Worm (Caenorhabditis elegans) whole organism, mixed stage, embryonic: ENCODE measurements around the gene grl-14.
A peak's percentile ranks its signal among the peaks of the same experiment; 100 is the strongest.

Experiments used
- M03D4.4 ChIP-seq: sonication (generic microtip); optimal IDR thresholded peaks from 2 replicates; lab custom pipeline; 2017; ENCODE audit warnings: mild to moderate bottlenecking, missing genetic modification characterization, missing compliant biosample characterization
- bed-3 ChIP-seq: fragments of 200-800 bp; sonication (Bioruptor generic); optimal IDR thresholded peaks from 3 replicates; lab custom pipeline; 2018; ENCODE audit warnings: mild to moderate bottlenecking, missing genetic modification characterization, moderate library complexity, missing compliant biosample characterization
- ceh-39 ChIP-seq: fragments of 150-350 bp; optimal IDR thresholded peaks from 2 replicates; lab custom pipeline; 2014; ENCODE audit warnings: missing biosample characterization, missing genetic modification characterization
- ceh-43 ChIP-seq: fragments of 200-800 bp; sonication (Bioruptor generic); optimal IDR thresholded peaks from 2 replicates; lab custom pipeline; 2018; ENCODE audit warnings: mild to moderate bottlenecking, missing genetic modification characterization, moderate library complexity, missing compliant biosample characterization
- ceh-83 ChIP-seq: fragments of 200-800 bp; sonication (Bioruptor generic); optimal IDR thresholded peaks from 2 replicates; lab custom pipeline; 2018; ENCODE audit warnings: mild to moderate bottlenecking, missing genetic modification characterization, missing compliant biosample characterization
- ces-1 ChIP-seq: fragments of 150-350 bp; optimal IDR thresholded peaks from 2 replicates; lab custom pipeline; 2014; ENCODE audit warnings: missing biosample characterization, missing genetic modification reagents, missing genetic modification characterization
- cnd-1 ChIP-seq: fragments of 200-800 bp; sonication (Bioruptor generic); optimal IDR thresholded peaks from 2 replicates; lab custom pipeline; 2018; ENCODE audit warnings: mild to moderate bottlenecking, missing genetic modification characterization, missing compliant biosample characterization
- drap-1 ChIP-seq: fragments of 200-800 bp; sonication (Bioruptor generic); optimal IDR thresholded peaks from 3 replicates; lab custom pipeline; 2018; ENCODE audit warnings: mild to moderate bottlenecking, missing genetic modification characterization, missing compliant biosample characterization
- elt-3 ChIP-seq: fragments of 150-350 bp; optimal IDR thresholded peaks from 2 replicates; lab custom pipeline; 2014; ENCODE audit warnings: missing biosample characterization, missing genetic modification characterization
- flh-1 ChIP-seq: fragments of 200-800 bp; sonication (Bioruptor generic); optimal IDR thresholded peaks from 2 replicates; lab custom pipeline; 2018; ENCODE audit warnings: mild to moderate bottlenecking, missing genetic modification characterization, moderate library complexity, missing compliant biosample characterization
- ham-2 ChIP-seq: fragments of 200-800 bp; sonication (Bioruptor generic); optimal IDR thresholded peaks from 2 replicates; lab custom pipeline; 2018; ENCODE audit warnings: mild to moderate bottlenecking, missing genetic modification characterization, missing compliant biosample characterization
- lin-13 ChIP-seq: fragments of 150-350 bp; optimal IDR thresholded peaks from 2 replicates; lab custom pipeline; 2014; ENCODE audit warnings: missing biosample characterization, missing genetic modification characterization
- lin-32 ChIP-seq: fragments of 200-800 bp; sonication (Bioruptor generic); optimal IDR thresholded peaks from 2 replicates; lab custom pipeline; 2018; ENCODE audit warnings: mild to moderate bottlenecking, missing genetic modification characterization, missing compliant biosample characterization
- lsy-2 ChIP-seq: fragments of 150-350 bp; optimal IDR thresholded peaks from 2 replicates; lab custom pipeline; 2014; ENCODE audit warnings: missing biosample characterization, missing genetic modification characterization
- mab-5 ChIP-seq: fragments of 150-350 bp; optimal IDR thresholded peaks from 2 replicates; lab custom pipeline; 2014; ENCODE audit warnings: missing biosample characterization, missing genetic modification characterization
- mep-1 ChIP-seq: fragments of 150-350 bp; optimal IDR thresholded peaks from 2 replicates; lab custom pipeline; 2017; ENCODE audit warnings: missing biosample characterization, missing genetic modification reagents, missing genetic modification characterization, inconsistent platforms
- mls-2 ChIP-seq: sonication (generic microtip); optimal IDR thresholded peaks from 2 replicates; lab custom pipeline; 2016; ENCODE audit warnings: mild to moderate bottlenecking, missing genetic modification characterization, moderate library complexity, missing compliant biosample characterization
- nhr-12 ChIP-seq: fragments of 150-350 bp; optimal IDR thresholded peaks from 2 replicates; lab custom pipeline; 2014; ENCODE audit warnings: missing biosample characterization, missing genetic modification characterization
- nhr-2 ChIP-seq: fragments of 150-350 bp; optimal IDR thresholded peaks from 2 replicates; lab custom pipeline; 2014; ENCODE audit warnings: missing biosample characterization, missing genetic modification characterization
- nhr-237 ChIP-seq: fragments of 150-350 bp; optimal IDR thresholded peaks from 2 replicates; lab custom pipeline; 2014; ENCODE audit warnings: missing biosample characterization, missing genetic modification characterization
- nhr-28 ChIP-seq: fragments of 150-350 bp; optimal IDR thresholded peaks from 2 replicates; lab custom pipeline; 2014; ENCODE audit warnings: missing biosample characterization, missing genetic modification characterization
- nhr-76 ChIP-seq: sonication (generic microtip); optimal IDR thresholded peaks from 2 replicates; lab custom pipeline; 2017; ENCODE audit warnings: missing biosample characterization, missing genetic modification characterization
- pha-4 ChIP-seq: fragments of 150-350 bp; optimal IDR thresholded peaks from 2 replicates; lab custom pipeline; 2018; ENCODE audit warnings: missing biosample characterization, missing genetic modification reagents, missing genetic modification characterization
- sem-2 ChIP-seq: fragments of 200-800 bp; sonication (Bioruptor generic); optimal IDR thresholded peaks from 2 replicates; lab custom pipeline; 2018; ENCODE audit warnings: mild to moderate bottlenecking, missing genetic modification characterization, missing compliant biosample characterization
- snpc-4 ChIP-seq: fragments of 150-350 bp; optimal IDR thresholded peaks from 2 replicates; lab custom pipeline; 2014; ENCODE audit warnings: missing biosample characterization, missing genetic modification characterization
- sptf-1 ChIP-seq: sonication (generic microtip); optimal IDR thresholded peaks from 2 replicates; lab custom pipeline; 2017; ENCODE audit warnings: mild to moderate bottlenecking, missing genetic modification characterization, moderate library complexity, missing compliant biosample characterization
- tbx-8 ChIP-seq: fragments of 200-800 bp; sonication (Bioruptor generic); optimal IDR thresholded peaks from 2 replicates; lab custom pipeline; 2018; ENCODE audit warnings: mild to moderate bottlenecking, missing genetic modification characterization, moderate library complexity, missing compliant biosample characterization
- unc-120 ChIP-seq: sonication (generic microtip); optimal IDR thresholded peaks from 2 replicates; lab custom pipeline; 2017; ENCODE audit warnings: missing genetic modification characterization, missing compliant biosample characterization; ENCODE audit not compliant: poor library complexity, severe bottlenecking
- unc-39 ChIP-seq: fragments of 150-350 bp; optimal IDR thresholded peaks from 2 replicates; lab custom pipeline; 2014; ENCODE audit warnings: missing biosample characterization, missing genetic modification characterization
- zip-8 ChIP-seq: fragments of 150-350 bp; optimal IDR thresholded peaks from 2 replicates; lab custom pipeline; 2014; ENCODE audit warnings: missing biosample characterization, missing genetic modification characterization
- ztf-11 ChIP-seq: fragments of 150-350 bp; optimal IDR thresholded peaks from 2 replicates; lab custom pipeline; 2014; ENCODE audit warnings: missing biosample characterization, missing genetic modification characterization

Gene grl-14

DNA sequence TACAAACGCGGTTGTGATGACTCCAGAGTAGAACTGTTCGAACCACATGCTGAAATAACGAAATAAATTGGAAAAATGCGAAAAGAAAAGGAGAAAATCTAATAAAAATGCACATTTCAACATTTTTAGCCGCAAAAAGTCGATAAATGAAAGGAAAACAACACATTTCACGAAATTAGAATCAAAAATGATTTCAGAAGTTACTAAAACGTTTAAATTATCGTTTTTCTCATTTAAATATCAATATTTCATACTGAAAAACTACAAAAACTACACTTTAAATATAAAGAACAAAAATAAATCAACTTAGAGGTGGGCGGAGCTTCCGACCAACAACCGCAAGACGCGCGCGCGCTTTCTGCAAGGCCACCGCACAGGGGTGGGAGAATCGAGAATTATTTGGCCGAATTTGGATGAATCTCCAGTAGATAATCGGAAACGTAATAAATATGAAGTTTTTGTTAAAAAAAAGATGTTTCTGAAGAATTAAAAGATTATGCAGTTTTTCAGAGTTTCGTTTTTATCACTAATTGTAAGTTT is 26.6 kb downstream of the grl-14 start, which contains the start of gene ndua-1:
ndua-1 (minus strand) TSS at position 51 of the 540 bp plus-strand sequence.
- TF ChIP-seq nhr-76 = no peak
- no peak for TF ChIP-seq ceh-39 (tag; lab: Kevin White, UChicago)
- TF ChIP-seq unc-120 (tag; lab: Kevin White, UChicago) = peak; percentile 72
- peak; percentile 54 for TF ChIP-seq lsy-2 (tag; lab: Kevin White, UChicago)
- TF ChIP-seq mab-5 = no peak
- peak; percentile 7 for TF ChIP-seq nhr-2 (tag; lab: Kevin White, UChicago)
- no peak for TF ChIP-seq ceh-43 (GFP tag; lab: Kevin White, UChicago)
- no peak for TF ChIP-seq mls-2 (tag; lab: Kevin White, UChicago)
- TF ChIP-seq sptf-1 (tag; lab: Kevin White, UChicago) = peak; percentile 47
- no peak for TF ChIP-seq zip-8
- peak; percentile 25 for TF ChIP-seq pha-4 (tag; lab: Kevin White, UChicago)
- peak; percentile 60 for TF ChIP-seq mep-1 (tag; lab: Kevin White, UChicago)
- TF ChIP-seq ces-1 (GFP tag; lab: Kevin White, UChicago) = peak; percentile 84

DNA sequence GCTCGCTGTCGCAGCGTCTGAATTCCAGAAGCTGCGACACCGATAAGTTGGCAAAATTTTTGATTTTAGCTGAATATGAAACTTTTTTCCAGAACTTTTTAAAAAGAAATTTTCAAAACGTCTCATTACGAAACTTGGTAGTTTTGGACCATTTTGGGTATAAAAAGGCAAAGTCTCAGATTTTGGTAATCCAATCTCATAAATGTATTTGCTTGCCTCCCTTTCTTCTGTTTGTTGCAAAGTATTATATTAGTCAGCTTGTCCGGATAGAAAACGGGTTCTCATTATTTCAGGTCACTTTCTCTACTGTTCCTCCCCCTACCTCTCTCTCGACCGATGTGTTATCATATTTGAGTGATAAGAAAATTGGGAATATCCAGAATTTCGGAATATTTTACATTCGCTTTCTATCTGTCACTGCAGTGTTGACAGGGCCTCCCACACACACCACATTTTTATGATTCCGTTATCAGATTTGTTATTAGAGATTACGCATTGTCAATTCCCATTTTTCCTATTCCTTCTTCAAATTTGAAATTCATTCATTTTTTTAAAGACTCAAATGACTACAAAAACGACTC is 28.3 kb downstream of the grl-14 start, which contains the start of gene F31D4.5:
F31D4.5 (plus strand) TSS at position 491 of the 581 bp plus-strand sequence.
- peak; percentile 64 for TF ChIP-seq ces-1 (GFP tag; lab: Kevin White, UChicago)
- no peak for TF ChIP-seq mab-5
- TF ChIP-seq elt-3 (tag; lab: Kevin White, UChicago) = peak; percentile 90
- TF ChIP-seq, all 35 proteins: peak for 2

DNA sequence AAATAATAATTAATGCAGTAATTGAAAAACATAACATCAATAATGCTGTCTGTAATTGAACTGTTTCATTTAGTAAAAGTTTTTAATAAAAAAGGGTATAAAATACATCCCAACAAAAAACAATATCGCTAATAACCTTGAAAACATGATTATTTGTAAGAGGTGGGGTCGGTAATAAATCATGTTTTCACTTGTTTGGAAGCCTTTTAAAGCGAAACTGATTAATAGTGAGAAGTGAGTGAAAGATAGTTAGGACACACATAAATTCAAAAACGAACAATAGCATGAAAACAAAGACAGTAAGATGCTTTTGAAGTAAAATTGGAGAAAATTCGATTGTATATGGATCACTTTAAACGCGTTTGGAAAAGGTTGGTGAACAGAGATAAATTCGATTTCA is 35.7 kb downstream of the grl-14 start, which contains the start of gene try-4:
try-4 (minus strand) TSS at position 74 of the 400 bp plus-strand sequence.
- TF ChIP-seq lin-13 (tag; lab: Kevin White, UChicago) = no peak
- no peak for TF ChIP-seq cnd-1 (tag; lab: Kevin White, UChicago)
- TF ChIP-seq bed-3 (GFP tag; lab: Kevin White, UChicago) = no peak
- TF ChIP-seq snpc-4 = no peak
- TF ChIP-seq nhr-28 (tag; lab: Kevin White, UChicago) = no peak
- no peak for TF ChIP-seq ces-1 (GFP tag; lab: Kevin White, UChicago)
- TF ChIP-seq pha-4 (tag; lab: Kevin White, UChicago) = no peak
- no peak for TF ChIP-seq nhr-237 (tag; lab: Kevin White, UChicago)
- TF ChIP-seq nhr-2 (tag; lab: Kevin White, UChicago) = no peak
- TF ChIP-seq unc-120 (tag; lab: Kevin White, UChicago) = no peak
- TF ChIP-seq ham-2 (GFP tag; lab: Kevin White, UChicago) = no peak
- TF ChIP-seq tbx-8 (GFP tag; lab: Kevin White, UChicago) = no peak
- TF ChIP-seq mab-5 = no peak
- TF ChIP-seq zip-8 = no peak
- TF ChIP-seq ceh-83 (GFP tag; lab: Kevin White, UChicago) = no peak
- TF ChIP-seq nhr-12 (tag; lab: Kevin White, UChicago) = no peak
- TF ChIP-seq, all 35 proteins: peak for 0

DNA sequence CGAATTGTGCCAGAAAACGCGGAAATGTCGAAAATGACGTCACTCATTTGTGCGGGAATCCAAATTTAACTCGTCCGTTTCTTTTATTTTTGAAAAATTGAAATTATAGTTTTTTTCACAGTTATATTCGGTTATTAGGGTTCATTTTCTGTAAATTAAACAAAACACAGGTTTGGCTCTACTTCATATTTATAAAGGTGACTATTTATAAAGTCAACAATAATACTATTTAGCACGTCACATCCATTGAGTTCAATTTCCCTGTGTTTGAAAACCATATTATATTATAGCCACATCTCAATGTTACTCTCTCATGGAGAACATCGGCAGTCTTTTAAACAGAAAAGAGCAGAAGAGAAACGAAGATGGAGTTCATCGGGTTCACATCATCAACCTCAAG is 37.3 kb downstream of the grl-14 start, which contains the start of gene twk-35:
twk-35 (plus strand) TSS at position 301 of the 400 bp plus-strand sequence.
- TF ChIP-seq cnd-1 (tag; lab: Kevin White, UChicago) (no peak), lin-32 (GFP tag; lab: Kevin White, UChicago) (no peak), nhr-12 (tag; lab: Kevin White, UChicago) (no peak), ztf-11 (no peak), mls-2 (tag; lab: Kevin White, UChicago) (no peak), drap-1 (GFP tag; lab: Kevin White, UChicago) (no peak), nhr-2 (tag; lab: Kevin White, UChicago) (no peak), unc-39 (tag; lab: Kevin White, UChicago) (no peak), ceh-83 (GFP tag; lab: Kevin White, UChicago) (no peak), M03D4.4 (tag; lab: Kevin White, UChicago) (no peak), nhr-237 (tag; lab: Kevin White, UChicago) (no peak), nhr-28 (tag; lab: Kevin White, UChicago) (no peak), zip-8 (no peak), ces-1 (GFP tag; lab: Kevin White, UChicago) (no peak), mep-1 (tag; lab: Kevin White, UChicago) (no peak)

DNA sequence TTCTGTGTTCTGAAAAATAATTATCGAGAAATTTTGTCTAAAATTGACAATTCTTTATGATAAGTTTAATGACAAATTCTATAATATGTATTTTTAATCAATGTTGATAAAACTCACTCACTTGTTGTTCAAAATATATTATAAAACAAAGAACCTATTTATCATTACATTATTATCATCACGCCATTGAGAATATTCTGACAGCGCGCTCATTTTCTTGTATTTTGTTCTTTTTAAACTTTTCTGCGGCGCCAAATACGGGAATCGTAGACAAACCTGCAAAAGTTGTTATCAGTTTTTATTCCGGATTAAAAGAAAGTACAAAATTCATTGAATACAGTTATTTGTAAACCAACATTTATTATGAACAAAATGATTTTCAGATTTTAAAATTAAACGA is 41.0 kb downstream of the grl-14 start:
- TF ChIP-seq lin-13 (tag; lab: Kevin White, UChicago) = no peak
- no peak for TF ChIP-seq elt-3 (tag; lab: Kevin White, UChicago)
- no peak for TF ChIP-seq ceh-83 (GFP tag; lab: Kevin White, UChicago)
- TF ChIP-seq ces-1 (GFP tag; lab: Kevin White, UChicago) = no peak
- TF ChIP-seq lsy-2 (tag; lab: Kevin White, UChicago) = no peak
- no peak for TF ChIP-seq sem-2 (GFP tag; lab: Kevin White, UChicago)
- TF ChIP-seq pha-4 (tag; lab: Kevin White, UChicago) = no peak
- TF ChIP-seq flh-1 (GFP tag; lab: Kevin White, UChicago) = no peak
- no peak for TF ChIP-seq sptf-1 (tag; lab: Kevin White, UChicago)
- TF ChIP-seq cnd-1 (tag; lab: Kevin White, UChicago) = no peak
- TF ChIP-seq lin-32 (GFP tag; lab: Kevin White, UChicago) = no peak
- no peak for TF ChIP-seq snpc-4
- TF ChIP-seq mab-5 = no peak
- TF ChIP-seq nhr-12 (tag; lab: Kevin White, UChicago) = no peak
- TF ChIP-seq bed-3 (GFP tag; lab: Kevin White, UChicago) = no peak
- no peak for TF ChIP-seq ham-2 (GFP tag; lab: Kevin White, UChicago)
- TF ChIP-seq, all 35 proteins: peak for 0
